Fruit fly (Drosophila melanogaster) whole organism, prepupa: ENCODE data around the gene Ptp10D.

Experiments
- Blimp-1 ChIP-seq: fragments of 200-800 bp; sonication (Bioruptor generic); optimal IDR thresholded peaks from 3 replicates; lab custom pipeline; 2017; ENCODE audit warnings: missing biosample characterization, missing genetic modification characterization, mild to moderate bottlenecking, moderate library complexity, missing genetic modification reagents
- CG10631 ChIP-seq: fragments of 200-800 bp; sonication (Bioruptor generic); optimal IDR thresholded peaks from 2 replicates; lab custom pipeline; 2016; ENCODE audit warnings: missing biosample characterization, missing genetic modification characterization
- CG10669 ChIP-seq: fragments of 200-800 bp; sonication (Bioruptor generic); optimal IDR thresholded peaks from 3 replicates; lab custom pipeline; 2018; ENCODE audit warnings: missing biosample characterization, mild to moderate bottlenecking, missing genetic modification characterization, moderate library complexity
- CG11294 ChIP-seq: fragments of 200-800 bp; sonication (Bioruptor generic); IDR thresholded peaks from 2 replicates; pipeline ENCODE4 v1.3.6; 2022; ENCODE audit warnings: missing biosample characterization, missing genetic modification characterization
- CG11902 ChIP-seq: fragments of 200-800 bp; sonication (Bioruptor generic); optimal IDR thresholded peaks from 3 replicates; lab custom pipeline; 2016; ENCODE audit warnings: missing biosample characterization, missing genetic modification characterization
- CG1621 ChIP-seq: fragments of 200-800 bp; sonication (Bioruptor generic); optimal IDR thresholded peaks from 3 replicates; lab custom pipeline; 2018; ENCODE audit warnings: missing biosample characterization, mild to moderate bottlenecking, missing genetic modification characterization
- CG16779 ChIP-seq: fragments of 200-800 bp; sonication (Bioruptor generic); optimal IDR thresholded peaks from 3 replicates; lab custom pipeline; 2017; ENCODE audit warnings: missing biosample characterization, mild to moderate bottlenecking, missing genetic modification characterization
- CG3032 ChIP-seq: fragments of 200-800 bp; optimal IDR thresholded peaks from 2 replicates; lab custom pipeline; 2019; ENCODE audit warnings: missing biosample characterization, mild to moderate bottlenecking, missing genetic modification characterization, moderate library complexity
- CG31627 ChIP-seq: fragments of 200-800 bp; sonication (Bioruptor generic); optimal IDR thresholded peaks from 3 replicates; lab custom pipeline; 2016; ENCODE audit warnings: missing biosample characterization, missing genetic modification characterization
- CG32006 ChIP-seq: fragments of 200-800 bp; sonication (Bioruptor generic); optimal IDR thresholded peaks from 3 replicates; lab custom pipeline; 2017; ENCODE audit warnings: missing biosample characterization, mild to moderate bottlenecking, missing genetic modification characterization
- CG34406 ChIP-seq: fragments of 200-800 bp; sonication (Bioruptor generic); optimal IDR thresholded peaks from 3 replicates; lab custom pipeline; 2016; ENCODE audit warnings: missing biosample characterization, missing genetic modification characterization
- CG3919 ChIP-seq: fragments of 200-800 bp; sonication (Bioruptor generic); optimal IDR thresholded peaks from 3 replicates; lab custom pipeline; 2016; ENCODE audit warnings: missing biosample characterization, missing genetic modification characterization
- CG4318 ChIP-seq: fragments of 200-800 bp; sonication (Bioruptor generic); optimal IDR thresholded peaks from 3 replicates; lab custom pipeline; 2017; ENCODE audit warnings: missing biosample characterization, mild to moderate bottlenecking, missing genetic modification characterization
- CG6792 ChIP-seq: fragments of 200-800 bp; sonication (Bioruptor generic); optimal IDR thresholded peaks from 3 replicates; lab custom pipeline; 2016; ENCODE audit warnings: missing biosample characterization, missing genetic modification characterization
- CG6854 ChIP-seq: fragments of 200-800 bp; sonication (Bioruptor generic); optimal IDR thresholded peaks from 2 replicates; lab custom pipeline; 2017; ENCODE audit warnings: missing biosample characterization, mild to moderate bottlenecking, missing genetic modification characterization
- CG8119 ChIP-seq: fragments of 200-800 bp; sonication (Bioruptor generic); IDR thresholded peaks from 3 replicates; pipeline ENCODE4 v1.3.6; 2022; ENCODE audit warnings: missing biosample characterization, missing genetic modification characterization
- CG8632 ChIP-seq: fragments of 200-800 bp; sonication (Bioruptor generic); optimal IDR thresholded peaks from 3 replicates; lab custom pipeline; 2016; ENCODE audit warnings: missing biosample characterization, missing genetic modification characterization
- Eip78C ChIP-seq: fragments of 200-800 bp; sonication (Bioruptor generic); peaks from one replicate; lab custom pipeline; 2016; ENCODE audit warnings: missing biosample characterization, missing genetic modification characterization
- Eip93F ChIP-seq: fragments of 200-800 bp; sonication (Bioruptor generic); optimal IDR thresholded peaks from 2 replicates; lab custom pipeline; 2016; ENCODE audit warnings: missing biosample characterization, mild to moderate bottlenecking, missing genetic modification characterization
- Ets21C ChIP-seq: fragments of 200-800 bp; sonication (Bioruptor generic); optimal IDR thresholded peaks from 3 replicates; lab custom pipeline; 2016; ENCODE audit warnings: missing biosample characterization, missing genetic modification characterization
- Hr4 ChIP-seq: fragments of 200-800 bp; sonication (Bioruptor generic); optimal IDR thresholded peaks from 3 replicates; lab custom pipeline; 2016; ENCODE audit warnings: missing biosample characterization, missing genetic modification characterization
- Lpt ChIP-seq: fragments of 200-800 bp; sonication (Bioruptor generic); optimal IDR thresholded peaks from 3 replicates; lab custom pipeline; 2016; ENCODE audit warnings: missing biosample characterization, missing genetic modification characterization
- Met ChIP-seq: fragments of 200-800 bp; sonication (Bioruptor generic); optimal IDR thresholded peaks from 3 replicates; lab custom pipeline; 2016; ENCODE audit warnings: missing biosample characterization, missing genetic modification characterization
- OdsH ChIP-seq: fragments of 200-800 bp; sonication (Bioruptor generic); optimal IDR thresholded peaks from 3 replicates; lab custom pipeline; 2016; ENCODE audit warnings: missing biosample characterization, missing genetic modification characterization
- Smox ChIP-seq: fragments of 200-800 bp; sonication (Bioruptor generic); optimal IDR thresholded peaks from 3 replicates; lab custom pipeline; 2016; ENCODE audit warnings: missing biosample characterization, missing genetic modification characterization
- Sox102F ChIP-seq: fragments of 200-800 bp; sonication (Bioruptor generic); optimal IDR thresholded peaks from 2 replicates; lab custom pipeline; 2016; ENCODE audit warnings: missing biosample characterization, mild to moderate bottlenecking, missing genetic modification characterization
- Sox14 ChIP-seq: fragments of 200-800 bp; sonication (Bioruptor generic); optimal IDR thresholded peaks from 3 replicates; lab custom pipeline; 2016; ENCODE audit warnings: missing biosample characterization, missing genetic modification characterization
- Sox15 ChIP-seq: fragments of 200-800 bp; sonication (Bioruptor generic); optimal IDR thresholded peaks from 3 replicates; lab custom pipeline; 2016; ENCODE audit warnings: missing biosample characterization, missing genetic modification characterization
- acj6 ChIP-seq: fragments of 200-800 bp; sonication (Bioruptor generic); optimal IDR thresholded peaks from 3 replicates; lab custom pipeline; 2016; ENCODE audit warnings: missing biosample characterization, missing genetic modification characterization
- cyc ChIP-seq: fragments of 200-800 bp; sonication (Bioruptor generic); optimal IDR thresholded peaks from 3 replicates; lab custom pipeline; 2016; ENCODE audit warnings: missing biosample characterization, missing genetic modification characterization
- dac ChIP-seq: fragments of 200-800 bp; sonication (Bioruptor generic); optimal IDR thresholded peaks from 2 replicates; lab custom pipeline; 2017; ENCODE audit warnings: missing biosample characterization, mild to moderate bottlenecking, missing genetic modification characterization
- eg ChIP-seq: fragments of 200-800 bp; sonication (Bioruptor generic); IDR thresholded peaks from 3 replicates; pipeline ENCODE4 v1.3.6; 2022; ENCODE audit warnings: missing biosample characterization, missing genetic modification characterization
- esn ChIP-seq: fragments of 200-800 bp; sonication (Bioruptor generic); optimal IDR thresholded peaks from 2 replicates; lab custom pipeline; 2016; ENCODE audit warnings: missing biosample characterization, mild to moderate bottlenecking, missing genetic modification characterization, moderate library complexity
- fd59A ChIP-seq: fragments of 200-800 bp; sonication (Bioruptor generic); optimal IDR thresholded peaks from 2 replicates; lab custom pipeline; 2017; ENCODE audit warnings: missing biosample characterization, mild to moderate bottlenecking, missing genetic modification characterization, missing genetic modification reagents
- fd85E ChIP-seq: fragments of 200-800 bp; sonication (Bioruptor generic); optimal IDR thresholded peaks from 3 replicates; lab custom pipeline; 2016; ENCODE audit warnings: missing biosample characterization, missing genetic modification characterization
- fkh ChIP-seq: fragments of 200-800 bp; sonication (Bioruptor generic); optimal IDR thresholded peaks from 3 replicates; lab custom pipeline; 2017; ENCODE audit warnings: missing biosample characterization, mild to moderate bottlenecking, missing genetic modification characterization, moderate library complexity
- net ChIP-seq: fragments of 200-800 bp; sonication (Bioruptor generic); optimal IDR thresholded peaks from 3 replicates; lab custom pipeline; 2016; ENCODE audit warnings: missing biosample characterization, missing genetic modification characterization
- pdm3 ChIP-seq: fragments of 200-800 bp; sonication (Bioruptor generic); optimal IDR thresholded peaks from 3 replicates; lab custom pipeline; 2016; ENCODE audit warnings: missing biosample characterization, missing genetic modification characterization
- spab ChIP-seq: fragments of 200-800 bp; sonication (Bioruptor generic); optimal IDR thresholded peaks from 2 replicates; lab custom pipeline; 2017; ENCODE audit warnings: missing biosample characterization, mild to moderate bottlenecking, missing genetic modification characterization, missing genetic modification reagents
- ss ChIP-seq, 2 experiments: fragments of 200-800 bp; sonication (Bioruptor generic); optimal IDR thresholded peaks; 2 replicates in 1 of 2; 3 replicates in 1 of 2; lab custom pipeline; 2017 to 2018; ENCODE audit warnings: mild to moderate bottlenecking in 2 of 2, missing biosample characterization in 2 of 2, missing genetic modification characterization in 2 of 2, moderate library complexity in 1 of 2
- svp ChIP-seq: fragments of 200-800 bp; sonication (Bioruptor generic); peaks from one replicate; lab custom pipeline; 2016; ENCODE audit warnings: missing biosample characterization, missing genetic modification characterization
- vri ChIP-seq: fragments of 200-800 bp; sonication (Bioruptor generic); optimal IDR thresholded peaks from 3 replicates; lab custom pipeline; 2016; ENCODE audit warnings: missing biosample characterization, mild to moderate bottlenecking, missing genetic modification characterization

The Ptp10D gene

dm6 chrX:11687666-11688492 lies 66.1 kb downstream of the Ptp10D start:
- TF ChIP-seq svp (GFP tag; lab: Kevin White, UChicago) (peak; percentile 83), Eip78C (GFP tag; lab: Kevin White, UChicago) (peak; percentile 52), vri (GFP tag; lab: Kevin White, UChicago) (peak; percentile 72), fkh (GFP tag; lab: Kevin White, UChicago) (peak; percentile 1), CG31627 (GFP tag; lab: Kevin White, UChicago) (no peak), ss (GFP tag; optimal IDR thresholded peaks at IDR 0.05; lab: Kevin White, UChicago) (peak in 1 of 2 experiments; percentile 2), Sox14 (GFP tag; lab: Kevin White, UChicago) (no peak), Lpt (GFP tag; lab: Kevin White, UChicago) (no peak), Sox15 (GFP tag; lab: Kevin White, UChicago) (no peak)

dm6 chrX:11689669-11690068 lies 67.9 kb downstream of the Ptp10D start:
- TF ChIP-seq pdm3 (no peak), acj6 (GFP tag; lab: Kevin White, UChicago) (no peak), fkh (GFP tag; lab: Kevin White, UChicago) (peak; percentile 25), CG11902 (no peak), Eip78C (GFP tag; lab: Kevin White, UChicago) (peak; percentile 64), CG3919 (GFP tag; lab: Kevin White, UChicago) (no peak), ss (GFP tag; optimal IDR thresholded peaks at IDR 0.05; lab: Kevin White, UChicago) (peak in 1 of 2 experiments; percentile 12)

dm6 chrX:11694959-11695882 lies 73.4 kb downstream of the Ptp10D start, which contains the start of gene PhKgamma:
Gene PhKgamma (plus strand): TSS chrX:11695137.
- TF ChIP-seq Ets21C (GFP tag; lab: Kevin White, UChicago), result peak; percentile 10
- peak; percentile 8 for TF ChIP-seq CG1621 (tag; lab: Kevin White, UChicago)
- no peak for TF ChIP-seq CG10631 (GFP tag; lab: Kevin White, UChicago)
- TF ChIP-seq CG11294 (GFP tag; lab: Robert Waterston, UW), result no peak; the same call in 1 of the 2 replicates
- TF ChIP-seq fd85E, result no peak
- no peak for TF ChIP-seq Met
- peak; percentile 54; the same call in 2 of the 3 replicates for TF ChIP-seq CG8119
- TF ChIP-seq CG16779, result peak; percentile 67
- TF ChIP-seq Sox14 (GFP tag; lab: Kevin White, UChicago), result peak; percentile 35
- no peak for TF ChIP-seq CG31627 (GFP tag; lab: Kevin White, UChicago)
- no peak for TF ChIP-seq acj6 (GFP tag; lab: Kevin White, UChicago)
- TF ChIP-seq fkh (GFP tag; lab: Kevin White, UChicago), result peak; percentile 27
- TF ChIP-seq CG11902, result no peak
- TF ChIP-seq CG6854 (GFP tag; lab: Kevin White, UChicago), result no peak
- peak; percentile 24 for TF ChIP-seq CG3919 (GFP tag; lab: Kevin White, UChicago)
- TF ChIP-seq CG6792 (GFP tag; lab: Kevin White, UChicago), result no peak
- TF ChIP-seq CG34406 (GFP tag; lab: Kevin White, UChicago), result no peak
- TF ChIP-seq vri (GFP tag; lab: Kevin White, UChicago), result peak; percentile 60
- peak; percentile 49 for TF ChIP-seq CG32006 (GFP tag; lab: Kevin White, UChicago)
- TF ChIP-seq pdm3, result no peak
- no peak for TF ChIP-seq Smox
- peak; percentile 10 for TF ChIP-seq CG10669 (GFP tag; lab: Kevin White, UChicago)
- peak; percentile 7 for TF ChIP-seq CG3032
- no peak for TF ChIP-seq Hr4 (GFP tag; lab: Kevin White, UChicago)
- peak; percentile 29 for TF ChIP-seq fd59A (GFP tag; lab: Kevin White, UChicago)
- TF ChIP-seq esn, result peak; percentile 31
- TF ChIP-seq eg, result peak; percentile 74; the same call in 2 of the 3 replicates
- TF ChIP-seq OdsH (GFP tag; lab: Kevin White, UChicago), result no peak
- TF ChIP-seq spab, result peak; percentile 21
- TF ChIP-seq cyc (GFP tag; lab: Kevin White, UChicago), result peak; percentile 11
- no peak for TF ChIP-seq dac (GFP tag; lab: Kevin White, UChicago)
- peak; percentile 3 for TF ChIP-seq Sox102F (GFP tag; lab: Kevin White, UChicago)
- TF ChIP-seq Eip93F, result peak; percentile 27
- TF ChIP-seq Blimp-1 (GFP tag; lab: Kevin White, UChicago), result no peak
- no peak for TF ChIP-seq CG8632
- peak; percentile 47 for TF ChIP-seq net (GFP tag; lab: Kevin White, UChicago)
- no peak for TF ChIP-seq CG4318
